Fruit fly (Drosophila melanogaster): ENCODE measurements around the gene CG15554.
A peak's percentile ranks its signal among the peaks of the same experiment; 100 is the strongest.

Gene CG15554

dm6 chr3R:31168968-31169367 lies 43.0 kb downstream of the CG15554 start, which contains the start of gene stops (continued):
- peak; percentile 28 for TF ChIP-seq Xbp1 (GFP tag; optimal IDR thresholded peaks at IDR 0.05)
- TF ChIP-seq Abd-B (GFP tag; optimal IDR thresholded peaks at IDR 0.05): no peak
- TF ChIP-seq CG14050 (GFP tag; IDR thresholded peaks at IDR 0.05): 0 out of 3 replicates have a peak, but pooled peaks have one; percentile 19
- TF ChIP-seq repo (GFP tag; optimal IDR thresholded peaks at IDR 0.05): no peak
- TF ChIP-seq NfI (GFP tag; optimal IDR thresholded peaks at IDR 0.05): peak; percentile 10
- TF ChIP-seq YL-1 (GFP tag; optimal IDR thresholded peaks at IDR 0.05): no peak
- no peak for TF ChIP-seq Bgb (GFP tag; IDR thresholded peaks at IDR 0.05; ENCODE audit: partially characterized antibody)
- no peak for TF ChIP-seq Doc2 (GFP tag; IDR thresholded peaks at IDR 0.05)
- TF ChIP-seq CG7372 (GFP tag; IDR thresholded peaks at IDR 0.05): no peak
- no peak for TF ChIP-seq eyg (GFP tag; optimal IDR thresholded peaks at IDR 0.05)
- no peak for TF ChIP-seq Hr39 (optimal IDR thresholded peaks at IDR 0.05)
- TF ChIP-seq CG17612 (GFP tag; IDR thresholded peaks at IDR 0.05): no peak
- TF ChIP-seq toy (GFP tag; IDR thresholded peaks at IDR 0.05): no peak
- TF ChIP-seq CG42726 (GFP tag; IDR thresholded peaks at IDR 0.05; ENCODE audit: partially characterized antibody): no peak
- TF ChIP-seq CG33557 (GFP tag; optimal IDR thresholded peaks at IDR 0.05): no peak
- TF ChIP-seq CG17361 (GFP tag; IDR thresholded peaks at IDR 0.05): no peak
- TF ChIP-seq cato (GFP tag; optimal IDR thresholded peaks at IDR 0.05; ENCODE audit: borderline replicate concordance): no peak
- TF ChIP-seq CG2202 (tag; optimal IDR thresholded peaks at IDR 0.05): peak; percentile 57
- no peak for TF ChIP-seq pzg (GFP tag; optimal IDR thresholded peaks at IDR 0.05)
- no peak for TF ChIP-seq CrebB (tag; optimal IDR thresholded peaks at IDR 0.05)
- no peak for TF ChIP-seq CG17829 (tag; optimal IDR thresholded peaks at IDR 0.05)
- peak; percentile 62 for TF ChIP-seq CG12071 (GFP tag; optimal IDR thresholded peaks at IDR 0.05)
- TF ChIP-seq z (GFP tag; IDR thresholded peaks at IDR 0.05): peak; percentile 13; the same call in 1 of the 3 replicates
- no peak for TF ChIP-seq ac (GFP tag; optimal IDR thresholded peaks at IDR 0.05)
- no peak for TF ChIP-seq Atf6 (GFP tag; IDR thresholded peaks at IDR 0.05)
- TF ChIP-seq Chrac-16 (GFP tag; optimal IDR thresholded peaks at IDR 0.05): no peak
- peak; percentile 46 for TF ChIP-seq CG17385 (GFP tag; optimal IDR thresholded peaks at IDR 0.05)
- no peak for TF ChIP-seq pan (optimal IDR thresholded peaks at IDR 0.05)
- peak in 1 of 2 experiments; percentile 23 for TF ChIP-seq pan (GFP tag; optimal IDR thresholded peaks at IDR 0.05 in 1 of 2, IDR thresholded peaks at IDR 0.05 in 1 of 2)
- TF ChIP-seq usp (GFP tag; optimal IDR thresholded peaks at IDR 0.05): no peak
- peak; percentile 30 for TF ChIP-seq Mes4 (GFP tag; optimal IDR thresholded peaks at IDR 0.05)
- TF ChIP-seq Camta (GFP tag; optimal IDR thresholded peaks at IDR 0.05): peak; percentile 53
- TF ChIP-seq Eip74EF (GFP tag; optimal IDR thresholded peaks at IDR 0.05): no peak
- no peak for TF ChIP-seq rib (GFP tag; IDR thresholded peaks at IDR 0.05)
- TF ChIP-seq cad (GFP tag; optimal IDR thresholded peaks at IDR 0.05): no peak
- no peak for TF ChIP-seq CG10147 (GFP tag; optimal IDR thresholded peaks at IDR 0.05)
- no peak for TF ChIP-seq fd3F (GFP tag; optimal IDR thresholded peaks at IDR 0.05)
- peak; percentile 4 for TF ChIP-seq tin (GFP tag; optimal IDR thresholded peaks at IDR 0.05)
- no peak for TF ChIP-seq CG15479 (GFP tag; optimal IDR thresholded peaks at IDR 0.05)
- no peak for TF ChIP-seq Doc3 (GFP tag; IDR thresholded peaks at IDR 0.05; ENCODE audit: partially characterized antibody)
- TF ChIP-seq HLH54F (GFP tag; optimal IDR thresholded peaks at IDR 0.05): no peak
- no peak for TF ChIP-seq ERR (GFP tag; optimal IDR thresholded peaks at IDR 0.05)
- TF ChIP-seq CG9609 (GFP tag; optimal IDR thresholded peaks at IDR 0.05): no peak
- TF ChIP-seq lilli (GFP tag; optimal IDR thresholded peaks at IDR 0.05): no peak
- TF ChIP-seq Med (GFP tag): peak; percentile 91
- peak; percentile 18 for TF ChIP-seq tup (GFP tag; optimal IDR thresholded peaks at IDR 0.05)
- TF ChIP-seq CG8290 (GFP tag; optimal IDR thresholded peaks at IDR 0.05): no peak
- TF ChIP-seq CG8290 (tag; optimal IDR thresholded peaks at IDR 0.05): peak in 1 of 2 experiments; percentile 11
- no peak for TF ChIP-seq MESR4 (GFP tag; optimal IDR thresholded peaks at IDR 0.05)
- no peak for TF ChIP-seq C15 (GFP tag; IDR thresholded peaks at IDR 0.05)
- TF ChIP-seq da (GFP tag; optimal IDR thresholded peaks at IDR 0.05): no peak
- TF ChIP-seq ato (GFP tag; IDR thresholded peaks at IDR 0.05; ENCODE audit: partially characterized antibody): no peak
